Fruit fly (Drosophila melanogaster) S2 (cell line): ENCODE measurements around the gene Ccp84Aa.

Source experiments
- CG8478 ChIP-seq: fragments of >200 bp; optimal IDR thresholded peaks from 2 replicates; lab custom pipeline; 2018
- CTCF ChIP-seq, 2 experiments: fragments of >200 bp; optimal IDR thresholded peaks; 2 replicates each; lab custom pipeline; 2018

Gene Ccp84Aa

DNA sequence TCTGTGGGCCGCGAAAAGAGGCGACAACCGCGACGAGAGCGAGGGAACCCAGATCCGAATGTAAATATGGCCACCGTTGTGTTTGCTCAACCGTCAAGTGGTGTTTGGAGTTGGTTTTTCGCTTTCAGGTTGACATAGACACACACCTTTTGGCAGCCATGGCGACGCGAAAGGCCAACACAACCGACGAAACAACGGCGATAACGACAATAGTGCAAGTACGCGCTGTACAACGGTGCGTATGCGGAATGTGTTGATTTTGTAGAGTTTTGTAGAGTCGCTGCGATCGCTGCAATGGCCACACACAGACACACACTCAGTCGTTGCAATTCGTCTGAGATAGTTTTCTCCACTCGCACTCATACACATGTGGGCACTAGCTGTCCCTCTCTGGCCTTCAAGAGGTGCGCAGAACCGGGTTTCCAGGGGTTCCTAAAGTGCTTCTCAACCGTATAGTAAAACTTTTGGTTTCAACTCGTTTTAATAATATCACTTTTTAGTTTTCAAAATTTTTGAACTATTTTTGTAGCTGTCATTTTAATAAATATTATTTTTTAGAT is 37.6 kb downstream of the Ccp84Aa start:
- TF ChIP-seq CG8478 (no peak), CTCF (optimal IDR thresholded peaks at IDR 0.05; lab: Kevin White, UChicago) (no peak)

DNA sequence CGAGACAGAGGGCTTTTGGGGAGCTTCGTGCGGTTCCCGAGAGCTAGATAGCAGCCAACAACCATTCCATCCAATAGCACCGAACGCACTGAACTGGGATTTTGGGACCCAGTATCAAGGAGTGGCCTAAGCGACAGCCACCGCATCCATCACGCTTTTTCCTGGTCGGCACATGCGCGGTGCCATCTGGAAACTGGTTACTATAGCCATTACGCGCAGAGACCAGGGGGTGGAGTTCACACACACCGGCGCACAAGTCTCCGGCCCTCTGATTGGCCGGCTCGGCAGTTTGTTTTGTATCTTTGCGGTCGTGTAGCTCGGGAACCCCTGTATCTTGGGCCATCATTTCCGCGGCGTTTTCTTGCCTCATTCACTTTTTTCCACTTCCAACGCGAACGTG is 38.1 kb downstream of the Ccp84Aa start, which contains the start of gene pb:
Gene pb (minus strand): TSS at position 81 of the 400 bp plus-strand sequence.
- no peak for TF ChIP-seq CG8478
- TF ChIP-seq CTCF (optimal IDR thresholded peaks at IDR 0.05; lab: Kevin White, UChicago) = no peak

dm6 chr3R:6744036-6744435 is 40.2 kb downstream of the Ccp84Aa start, which contains the start of gene zen2:
TSS of gene zen2 (minus strand) at chr3R:6744136.
- TF ChIP-seq CG8478 (no peak), CTCF (optimal IDR thresholded peaks at IDR 0.05; lab: Kevin White, UChicago) (no peak)

DNA sequence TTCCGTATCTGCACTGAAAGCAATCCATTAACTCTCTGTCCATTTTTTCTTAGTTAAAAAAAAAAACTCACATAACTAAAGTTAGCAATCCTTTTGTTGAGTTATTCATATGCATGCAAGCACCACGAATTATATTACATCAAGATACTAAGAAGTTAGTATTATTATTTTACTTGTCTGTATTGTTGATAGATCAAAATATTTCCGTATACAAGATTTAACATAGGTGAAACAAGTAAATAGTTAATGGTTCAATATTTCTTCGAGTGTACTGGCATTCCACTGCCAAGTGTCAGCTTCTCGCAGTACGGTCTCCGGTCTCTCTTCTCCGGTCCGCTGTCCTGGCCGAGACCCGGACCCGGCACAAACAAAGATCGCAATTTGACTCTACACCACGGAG is 42.3 kb downstream of the Ccp84Aa start:
- TF ChIP-seq CG8478 (no peak), CTCF (optimal IDR thresholded peaks at IDR 0.05; lab: Kevin White, UChicago) (no peak)

DNA sequence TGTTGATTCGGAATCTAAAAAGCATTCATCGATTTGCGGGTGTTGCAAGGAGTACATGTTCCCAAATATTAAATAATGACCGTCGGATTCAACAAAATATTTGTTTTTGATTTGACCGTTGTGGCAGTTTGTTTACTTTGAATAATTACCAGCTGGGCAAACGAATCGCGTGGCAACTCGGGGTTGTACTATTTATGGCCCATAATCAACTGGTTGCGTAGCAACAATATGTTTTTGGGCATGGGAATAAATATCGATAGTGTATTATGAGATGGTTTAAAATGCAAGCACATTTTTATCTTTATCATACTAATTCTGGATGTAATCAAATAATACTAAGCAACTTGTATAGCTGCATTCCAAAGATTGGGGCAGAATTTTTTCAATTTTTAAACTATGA is 44.0 kb downstream of the Ccp84Aa start, which contains the start of gene CG34297:
Gene CG34297 (minus strand): TSS at position 101 of the 400 bp plus-strand sequence.
- TF ChIP-seq CG8478 (no peak), CTCF (optimal IDR thresholded peaks at IDR 0.05; lab: Kevin White, UChicago) (no peak)

DNA sequence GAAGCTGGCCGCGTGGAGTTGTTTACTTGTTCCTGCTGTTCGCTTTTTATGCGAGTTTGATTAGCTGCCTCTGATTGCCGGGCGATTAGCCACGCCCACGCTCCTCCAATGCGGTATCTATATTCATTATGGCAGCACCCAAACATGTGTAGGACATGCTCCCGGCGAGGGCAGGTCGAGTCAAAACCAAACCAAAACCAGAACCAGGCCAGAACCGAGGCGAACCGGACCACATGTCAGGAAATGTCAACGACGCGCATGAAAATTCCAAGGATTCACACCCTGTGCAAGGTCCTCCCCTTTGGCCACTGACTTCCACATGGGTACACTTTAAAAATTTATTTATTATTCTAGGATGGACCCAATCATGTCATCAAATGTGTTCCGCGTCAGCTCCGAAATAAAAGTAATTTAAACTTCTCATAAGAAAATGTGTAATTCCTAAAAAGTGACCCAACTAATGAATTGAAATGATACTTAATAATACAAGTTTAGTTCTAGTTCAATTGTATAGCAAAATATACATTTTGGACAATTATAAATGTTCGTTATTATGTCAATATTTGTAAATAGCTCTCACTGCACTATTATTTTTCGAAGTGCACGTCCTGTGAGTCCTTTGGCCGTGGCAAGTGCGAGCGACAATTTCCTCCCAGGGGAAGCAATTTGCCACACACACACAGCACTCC is 47.7 kb downstream of the Ccp84Aa start:
- TF ChIP-seq CG8478 (no peak), CTCF (optimal IDR thresholded peaks at IDR 0.05; lab: Kevin White, UChicago) (no peak)
